Fruit fly (Drosophila melanogaster) whole organism, embryonic: ENCODE results near the gene CG31792.
A peak's percentile ranks its signal among the peaks of the same experiment; 100 is the strongest.

Experiments
- CG10366 ChIP-seq: fragments of 200-800 bp; sonication (Bioruptor generic); IDR thresholded peaks from 2 replicates; pipeline ENCODE4 v1.3.6; 2022; ENCODE audit warnings: missing biosample characterization, missing genetic modification characterization
- CG10462 ChIP-seq: fragments of 200-800 bp; sonication (Bioruptor generic); optimal IDR thresholded peaks from 2 replicates; lab custom pipeline; 2016; ENCODE audit warnings: missing biosample characterization, missing genetic modification characterization
- CG10654 ChIP-seq: fragments of 200-800 bp; sonication (Bioruptor generic); optimal IDR thresholded peaks from 2 replicates; lab custom pipeline; 2016; ENCODE audit warnings: missing biosample characterization, missing genetic modification characterization
- CG12219 ChIP-seq: fragments of 200-800 bp; sonication (Bioruptor generic); optimal IDR thresholded peaks from 3 replicates; lab custom pipeline; 2018; ENCODE audit warnings: missing biosample characterization, mild to moderate bottlenecking, missing genetic modification characterization
- CG12942 ChIP-seq: fragments of 200-800 bp; sonication (Bioruptor generic); optimal IDR thresholded peaks from 3 replicates; lab custom pipeline; 2016; ENCODE audit warnings: missing biosample characterization, missing genetic modification characterization
- CG13296 ChIP-seq: fragments of 200-800 bp; sonication (Bioruptor generic); optimal IDR thresholded peaks from 3 replicates; lab custom pipeline; 2018; ENCODE audit warnings: missing biosample characterization, mild to moderate bottlenecking, missing genetic modification characterization
- CG14710 ChIP-seq: fragments of 200-800 bp; sonication (Bioruptor generic); optimal IDR thresholded peaks from 3 replicates; lab custom pipeline; 2019; ENCODE audit warnings: missing biosample characterization, mild to moderate bottlenecking, missing genetic modification characterization, moderate library complexity
- CG15696 ChIP-seq: fragments of 200-800 bp; sonication (Bioruptor generic); optimal IDR thresholded peaks from 2 replicates; lab custom pipeline; 2019; ENCODE audit warnings: missing biosample characterization, mild to moderate bottlenecking, missing genetic modification characterization, moderate library complexity
- CG17802 ChIP-seq: fragments of 200-800 bp; sonication (Bioruptor generic); optimal IDR thresholded peaks from 2 replicates; lab custom pipeline; 2018; ENCODE audit warnings: missing biosample characterization, mild to moderate bottlenecking, missing genetic modification characterization, moderate library complexity
- CG18619 ChIP-seq: fragments of 200-800 bp; sonication (Bioruptor generic); optimal IDR thresholded peaks from 3 replicates; lab custom pipeline; 2017; ENCODE audit warnings: missing biosample characterization, mild to moderate bottlenecking, missing genetic modification characterization
- CG33213 ChIP-seq: fragments of 200-800 bp; sonication (Bioruptor generic); optimal IDR thresholded peaks from 3 replicates; lab custom pipeline; 2016; ENCODE audit warnings: missing biosample characterization, missing genetic modification characterization
- CG33557 ChIP-seq: fragments of 200-800 bp; sonication (Bioruptor generic); optimal IDR thresholded peaks from 2 replicates; lab custom pipeline; 2019; ENCODE audit warnings: missing biosample characterization, mild to moderate bottlenecking, missing genetic modification characterization, moderate library complexity
- CG4617 ChIP-seq: fragments of 200-800 bp; sonication (Bioruptor generic); optimal IDR thresholded peaks from 3 replicates; lab custom pipeline; 2016; ENCODE audit warnings: missing biosample characterization, missing genetic modification characterization, borderline replicate concordance
- CG4854 ChIP-seq: fragments of 200-800 bp; sonication (Bioruptor generic); optimal IDR thresholded peaks from 2 replicates; lab custom pipeline; 2016; ENCODE audit warnings: missing biosample characterization, missing genetic modification characterization, inconsistent platforms
- CG5953 ChIP-seq: fragments of 200-800 bp; sonication (Bioruptor generic); IDR thresholded peaks from 2 replicates; pipeline ENCODE4 v1.3.6; 2022; ENCODE audit warnings: missing biosample characterization, missing genetic modification characterization
- CG6791 ChIP-seq: fragments of 200-800 bp; sonication (Bioruptor generic); IDR thresholded peaks from 3 replicates; pipeline ENCODE4 v1.3.6; 2022; ENCODE audit warnings: missing biosample characterization, missing genetic modification characterization; ENCODE audit not compliant: partially characterized antibody
- CG7556 ChIP-seq: fragments of 200-800 bp; sonication (Bioruptor generic); optimal IDR thresholded peaks from 2 replicates; lab custom pipeline; 2017; ENCODE audit warnings: missing biosample characterization, mild to moderate bottlenecking, missing genetic modification characterization
- CG7745 ChIP-seq: fragments of 200-800 bp; sonication (Bioruptor generic); optimal IDR thresholded peaks from 2 replicates; lab custom pipeline; 2018; ENCODE audit warnings: missing biosample characterization, mild to moderate bottlenecking, missing genetic modification characterization, moderate library complexity
- CG8924 ChIP-seq: fragments of 200-800 bp; optimal IDR thresholded peaks from 3 replicates; lab custom pipeline; 2019; ENCODE audit warnings: missing biosample characterization, mild to moderate bottlenecking, missing genetic modification characterization, moderate library complexity
- CHES-1-like ChIP-seq: fragments of 200-800 bp; sonication (Bioruptor generic); optimal IDR thresholded peaks from 2 replicates; lab custom pipeline; 2016; ENCODE audit warnings: missing biosample characterization, missing genetic modification characterization
- Dref ChIP-seq: fragments of 200-800 bp; sonication (Bioruptor generic); IDR thresholded peaks from 2 replicates; pipeline ENCODE4 v1.3.6; 2022; ENCODE audit warnings: missing biosample characterization, missing genetic modification characterization
- HmgZ ChIP-seq: fragments of 200-800 bp; sonication (Bioruptor generic); optimal IDR thresholded peaks from 2 replicates; lab custom pipeline; 2018; ENCODE audit warnings: missing biosample characterization, mild to moderate bottlenecking, missing genetic modification characterization
- Lhr ChIP-seq: fragments of 200-800 bp; sonication (Bioruptor generic); optimal IDR thresholded peaks from 3 replicates; lab custom pipeline; 2017; ENCODE audit warnings: mild to moderate bottlenecking, missing biosample characterization, missing genetic modification reagents, missing genetic modification characterization
- Lpt ChIP-seq: fragments of >200 bp; optimal IDR thresholded peaks from 2 replicates; lab custom pipeline; 2018; ENCODE audit warnings: missing biosample characterization, missing genetic modification characterization
- Myb ChIP-seq: fragments of 200-800 bp; sonication (Bioruptor generic); optimal IDR thresholded peaks from 2 replicates; lab custom pipeline; 2016; ENCODE audit warnings: missing biosample characterization, missing genetic modification characterization
- NfI ChIP-seq: fragments of 200-800 bp; sonication (Bioruptor generic); optimal IDR thresholded peaks from 3 replicates; lab custom pipeline; 2018; ENCODE audit warnings: missing biosample characterization, mild to moderate bottlenecking, missing genetic modification characterization, moderate library complexity
- Oli ChIP-seq: fragments of 200-800 bp; sonication (Bioruptor generic); optimal IDR thresholded peaks from 2 replicates; lab custom pipeline; 2018; ENCODE audit warnings: missing biosample characterization, mild to moderate bottlenecking, missing genetic modification characterization, moderate library complexity
- Tbp ChIP-seq: fragments of >200 bp; optimal IDR thresholded peaks from 2 replicates; lab custom pipeline; 2018; ENCODE audit warnings: missing biosample characterization, missing genetic modification characterization
- ash1 ChIP-seq: fragments of 200-800 bp; sonication (Bioruptor generic); optimal IDR thresholded peaks from 2 replicates; lab custom pipeline; 2018; ENCODE audit warnings: missing biosample characterization, mild to moderate bottlenecking, missing genetic modification characterization
- chn ChIP-seq: fragments of 200-800 bp; sonication (Bioruptor generic); optimal IDR thresholded peaks from 2 replicates; lab custom pipeline; 2016; ENCODE audit warnings: missing biosample characterization, missing genetic modification characterization
- crc ChIP-seq: fragments of 200-800 bp; sonication (Bioruptor generic); optimal IDR thresholded peaks from 2 replicates; lab custom pipeline; 2016; ENCODE audit warnings: missing biosample characterization, missing genetic modification characterization
- crp ChIP-seq, 2 experiments: fragments of 200-800 bp; sonication (Bioruptor generic); optimal IDR thresholded peaks; 2 replicates in 1 of 2; 3 replicates in 1 of 2; lab custom pipeline; 2017; ENCODE audit warnings: missing biosample characterization in 2 of 2, missing genetic modification characterization in 2 of 2, mild to moderate bottlenecking in 1 of 2, moderate library complexity in 1 of 2
- danr ChIP-seq: fragments of 200-800 bp; sonication (Bioruptor generic); IDR thresholded peaks from 2 replicates; pipeline ENCODE4 v1.3.6; 2022; ENCODE audit warnings: missing biosample characterization, missing genetic modification characterization
- fu2 ChIP-seq: fragments of 200-800 bp; sonication (Bioruptor generic); optimal IDR thresholded peaks from 2 replicates; lab custom pipeline; 2016; ENCODE audit warnings: missing biosample characterization, missing genetic modification characterization
- gfzf ChIP-seq: fragments of 200-800 bp; sonication (Bioruptor generic); optimal IDR thresholded peaks from 2 replicates; lab custom pipeline; 2016; ENCODE audit warnings: missing biosample characterization, mild to moderate bottlenecking, missing genetic modification characterization, moderate library complexity
- kah ChIP-seq: fragments of 200-800 bp; sonication (Bioruptor generic); optimal IDR thresholded peaks from 2 replicates; lab custom pipeline; 2018; ENCODE audit warnings: missing biosample characterization, mild to moderate bottlenecking, missing genetic modification characterization
- mam ChIP-seq: fragments of 200-800 bp; sonication (Bioruptor generic); optimal IDR thresholded peaks from 3 replicates; lab custom pipeline; 2016; ENCODE audit warnings: missing biosample characterization, missing genetic modification characterization
- oc ChIP-seq: fragments of 200-800 bp; sonication (Bioruptor generic); optimal IDR thresholded peaks from 2 replicates; lab custom pipeline; 2018; ENCODE audit warnings: missing biosample characterization, mild to moderate bottlenecking, missing genetic modification characterization, moderate library complexity
- sc ChIP-seq, 3 experiments: fragments of >200 bp in 2 of 3; fragments of 200-800 bp in 1 of 3; sonication (Bioruptor generic) in 1 of 3; optimal IDR thresholded peaks; 2 replicates in 2 of 3; 3 replicates in 1 of 3; lab custom pipeline; 2017; ENCODE audit warnings: mild to moderate bottlenecking in 1 of 3, missing biosample characterization in 1 of 3, missing genetic modification characterization in 1 of 3, missing genetic modification reagents in 1 of 3
- schlank ChIP-seq: fragments of 200-800 bp; sonication (Bioruptor generic); optimal IDR thresholded peaks from 2 replicates; lab custom pipeline; 2018; ENCODE audit warnings: missing biosample characterization, mild to moderate bottlenecking, missing genetic modification characterization
- sens ChIP-seq: fragments of 200-800 bp; sonication (Bioruptor generic); peaks from one replicate; lab custom pipeline; 2016; ENCODE audit warnings: missing biosample characterization, missing genetic modification characterization
- sna ChIP-seq: fragments of 200-800 bp; sonication (Bioruptor generic); IDR thresholded peaks from 2 replicates; pipeline ENCODE4 v1.3.6; 2022; ENCODE audit warnings: missing biosample characterization, missing genetic modification characterization; ENCODE audit not compliant: partially characterized antibody
- so ChIP-seq: fragments of 200-800 bp; sonication (Bioruptor generic); IDR thresholded peaks from 3 replicates; pipeline ENCODE4 v1.3.6; 2022; ENCODE audit warnings: missing biosample characterization, missing genetic modification characterization
- stwl ChIP-seq: fragments of 200-800 bp; sonication (Bioruptor generic); optimal IDR thresholded peaks from 3 replicates; lab custom pipeline; 2018; ENCODE audit warnings: missing biosample characterization, mild to moderate bottlenecking, missing genetic modification characterization, moderate library complexity
- tio ChIP-seq: fragments of 200-800 bp; sonication (Bioruptor generic); optimal IDR thresholded peaks from 2 replicates; lab custom pipeline; 2017; ENCODE audit warnings: missing biosample characterization, missing genetic modification characterization, inconsistent platforms
- trh ChIP-seq: fragments of 200-800 bp; sonication (Bioruptor generic); optimal IDR thresholded peaks from 2 replicates; lab custom pipeline; 2016; ENCODE audit warnings: missing biosample characterization, missing genetic modification characterization
- twi ChIP-seq: fragments of 200-800 bp; optimal IDR thresholded peaks from 2 replicates; lab custom pipeline; 2019; ENCODE audit warnings: missing biosample characterization, mild to moderate bottlenecking, missing genetic modification characterization, moderate library complexity
- wdn ChIP-seq: fragments of 200-800 bp; sonication (Bioruptor generic); IDR thresholded peaks from 2 replicates; pipeline ENCODE4 v1.3.6; 2022; ENCODE audit warnings: missing biosample characterization, missing genetic modification characterization
- wek ChIP-seq: fragments of 200-800 bp; sonication (Bioruptor generic); optimal IDR thresholded peaks from 3 replicates; lab custom pipeline; 2018; ENCODE audit warnings: missing biosample characterization, mild to moderate bottlenecking, missing genetic modification characterization, moderate library complexity
- z ChIP-seq: fragments of 200-800 bp; sonication (Bioruptor generic); IDR thresholded peaks from 3 replicates; pipeline ENCODE4 v1.3.6; 2022; ENCODE audit warnings: missing biosample characterization, missing genetic modification characterization
- zfh1 ChIP-seq: fragments of 200-800 bp; sonication (Bioruptor generic); IDR thresholded peaks from 3 replicates; pipeline ENCODE4 v1.3.6; 2022; ENCODE audit warnings: missing biosample characterization, missing genetic modification characterization

The CG31792 gene

dm6 chr2L:19048912-19049311 is 51.7 kb downstream of the CG31792 start, which contains the start of gene CG10470 (continued):
- TF ChIP-seq tio (GFP tag; lab: Kevin White, UChicago): no peak
- no peak for TF ChIP-seq CG17802 (tag; lab: Kevin White, UChicago)
- no peak for TF ChIP-seq fu2
- no peak for TF ChIP-seq CG10366 (GFP tag; lab: Robert Waterston, UW)
- TF ChIP-seq schlank (tag; lab: Kevin White, UChicago): no peak
- no peak for TF ChIP-seq sc (optimal IDR thresholded peaks at IDR 0.05; lab: Kevin White, UChicago)
- TF ChIP-seq sc (GFP tag; optimal IDR thresholded peaks at IDR 0.05; lab: Kevin White, UChicago): no peak
- no peak for TF ChIP-seq NfI (GFP tag; lab: Kevin White, UChicago)
- peak; percentile 51 for TF ChIP-seq CG4617 (GFP tag; lab: Kevin White, UChicago)
- TF ChIP-seq CG10462 (GFP tag; lab: Kevin White, UChicago): no peak
- TF ChIP-seq kah: no peak
- TF ChIP-seq CG33213: no peak
- TF ChIP-seq CG8924: peak; percentile 11
- TF ChIP-seq Oli (tag; lab: Kevin White, UChicago): no peak
- no peak for TF ChIP-seq CG15696 (tag; lab: Kevin White, UChicago)
- TF ChIP-seq crc (GFP tag; lab: Kevin White, UChicago): no peak
- no peak for TF ChIP-seq crp (GFP tag; optimal IDR thresholded peaks at IDR 0.05; lab: Kevin White, UChicago)
- no peak for TF ChIP-seq ash1 (GFP tag; lab: Kevin White, UChicago)
- TF ChIP-seq CG33557 (GFP tag; lab: Kevin White, UChicago): no peak
- no peak for TF ChIP-seq CG18619 (GFP tag; lab: Kevin White, UChicago)
- TF ChIP-seq CG12942 (GFP tag; lab: Kevin White, UChicago): no peak
- TF ChIP-seq wdn: no peak
- TF ChIP-seq so (GFP tag; lab: Robert Waterston, UW): no peak
- TF ChIP-seq CG7745: no peak
- peak; percentile 87 for TF ChIP-seq sens
- no peak for TF ChIP-seq trh
- TF ChIP-seq CG7556 (GFP tag; lab: Kevin White, UChicago): no peak
- TF ChIP-seq oc (tag; lab: Kevin White, UChicago): no peak
- no peak for TF ChIP-seq zfh1 (GFP tag; lab: Robert Waterston, UW)
- peak; percentile 96 for TF ChIP-seq wek (GFP tag; lab: Kevin White, UChicago)
- TF ChIP-seq CG13296 (GFP tag; lab: Kevin White, UChicago): no peak
- no peak for TF ChIP-seq CG12219 (GFP tag; lab: Kevin White, UChicago)
- peak; percentile 75 for TF ChIP-seq Dref (GFP tag; lab: Robert Waterston, UW)
- peak; percentile 89 for TF ChIP-seq CG6791 (GFP tag; lab: Robert Waterston, UW)
- TF ChIP-seq CG10654 (GFP tag; lab: Kevin White, UChicago): no peak
- peak; percentile 70 for TF ChIP-seq sna (GFP tag; lab: Robert Waterston, UW)
- TF ChIP-seq CG4854 (GFP tag; lab: Kevin White, UChicago): no peak
- TF ChIP-seq Myb (GFP tag; lab: Kevin White, UChicago): no peak
- no peak for TF ChIP-seq chn (GFP tag; lab: Kevin White, UChicago)
- TF ChIP-seq z: no peak
- TF ChIP-seq stwl (tag; lab: Kevin White, UChicago): peak; percentile 62
- TF ChIP-seq mam (GFP tag; lab: Kevin White, UChicago): no peak
- no peak for TF ChIP-seq CG5953 (GFP tag; lab: Robert Waterston, UW)
- no peak for TF ChIP-seq Tbp (GFP tag; lab: Kevin White, UChicago)
- TF ChIP-seq twi (tag; lab: Kevin White, UChicago): no peak
- TF ChIP-seq danr (GFP tag; lab: Robert Waterston, UW): no peak
- no peak for TF ChIP-seq gfzf (GFP tag; lab: Kevin White, UChicago)
- no peak for TF ChIP-seq Lhr (GFP tag; lab: Kevin White, UChicago)
- TF ChIP-seq HmgZ (tag; lab: Kevin White, UChicago): no peak
- no peak for TF ChIP-seq Lpt (GFP tag; lab: Kevin White, UChicago)
- TF ChIP-seq CHES-1-like (GFP tag; lab: Kevin White, UChicago): no peak
- TF ChIP-seq CG14710 (tag; lab: Kevin White, UChicago): peak; percentile 46
